Worm (Caenorhabditis elegans) whole organism, L1 larva: Measurements from ENCODE around the gene rbm-26.

ENCODE experiments used
- F16B12.6 ChIP-seq: fragments of 150-350 bp; optimal IDR thresholded peaks from 2 replicates; lab custom pipeline; 2014; ENCODE audit warnings: missing biosample characterization, missing genetic modification characterization
- Y116A8C.19 ChIP-seq: sonication (generic microtip); optimal IDR thresholded peaks from 2 replicates; lab custom pipeline; 2016; ENCODE audit warnings: missing compliant biosample characterization, missing genetic modification characterization, borderline replicate concordance
- alr-1 ChIP-seq: fragments of 200-800 bp; sonication (Bioruptor generic); optimal IDR thresholded peaks from 2 replicates; lab custom pipeline; 2018; ENCODE audit warnings: borderline replicate concordance, mild to moderate bottlenecking, missing genetic modification characterization, missing compliant biosample characterization
- blmp-1 ChIP-seq: fragments of 150-350 bp; optimal IDR thresholded peaks from 2 replicates; lab custom pipeline; 2014; ENCODE audit warnings: missing biosample characterization, missing genetic modification characterization
- ceh-8 ChIP-seq: fragments of 200-800 bp; sonication (Bioruptor generic); optimal IDR thresholded peaks from 2 replicates; lab custom pipeline; 2018; ENCODE audit warnings: mild to moderate bottlenecking, missing genetic modification characterization, moderate library complexity, missing compliant biosample characterization
- ceh-88 ChIP-seq: fragments of 200-800 bp; sonication (Bioruptor generic); IDR thresholded peaks from 2 replicates; pipeline ENCODE4 v1.3.6; 2022; ENCODE audit warnings: missing genetic modification characterization, missing compliant biosample characterization
- ceh-90 ChIP-seq: sonication (generic microtip); optimal IDR thresholded peaks from 2 replicates; lab custom pipeline; 2016; ENCODE audit warnings: missing genetic modification characterization, missing compliant biosample characterization
- ces-1 ChIP-seq: fragments of 150-350 bp; optimal IDR thresholded peaks from 2 replicates; lab custom pipeline; 2014; ENCODE audit warnings: missing biosample characterization, missing genetic modification reagents, missing genetic modification characterization
- dsc-1 ChIP-seq: sonication (generic microtip); optimal IDR thresholded peaks from 2 replicates; lab custom pipeline; 2016; ENCODE audit warnings: mild to moderate bottlenecking, missing genetic modification characterization, missing compliant biosample characterization
- efl-1 ChIP-seq, 4 experiments: fragments of 150-350 bp; optimal IDR thresholded peaks in 3 of 4; peaks in 1 of 4; 1 replicate in 1 of 4; 2 replicates in 3 of 4; lab custom pipeline; 2014; ENCODE audit warnings: missing biosample characterization in 2 of 4, missing genetic modification characterization in 2 of 4, missing genetic modification reagents in 2 of 4
- egl-13 ChIP-seq: sonication (generic microtip); optimal IDR thresholded peaks from 2 replicates; lab custom pipeline; 2016; ENCODE audit warnings: missing genotype, missing genetic modification reagents, missing genetic modification characterization, missing compliant biosample characterization
- elt-3 ChIP-seq, 6 experiments: fragments of 150-350 bp in 1 of 6; sonication (generic microtip); optimal IDR thresholded peaks; 2 replicates each; lab custom pipeline; 2017 to 2018; ENCODE audit warnings: missing biosample characterization in 6 of 6, missing genetic modification characterization in 6 of 6, inconsistent platforms in 1 of 6
- fkh-8 ChIP-seq: sonication (generic microtip); optimal IDR thresholded peaks from 2 replicates; lab custom pipeline; 2016; ENCODE audit warnings: mild to moderate bottlenecking, missing genetic modification characterization, missing compliant biosample characterization
- grh-1 ChIP-seq: fragments of 200-800 bp; sonication (Bioruptor generic); IDR thresholded peaks from 2 replicates; pipeline ENCODE4 v1.3.6; 2022; ENCODE audit warnings: missing genetic modification reagents, missing genetic modification characterization, missing compliant biosample characterization
- lin-14 ChIP-seq: fragments of 200-800 bp; sonication (Bioruptor generic); optimal IDR thresholded peaks from 2 replicates; lab custom pipeline; 2018; ENCODE audit warnings: mild to moderate bottlenecking, missing genetic modification characterization, moderate library complexity, missing compliant biosample characterization
- lin-15B ChIP-seq: fragments of 150-350 bp; sonication (generic microtip); optimal IDR thresholded peaks from 3 replicates; lab custom pipeline; 2014; ENCODE audit warnings: missing biosample characterization, missing genetic modification characterization
- lin-35 ChIP-seq, 2 experiments: fragments of 150-350 bp; optimal IDR thresholded peaks; 2 replicates each; lab custom pipeline; 2014; ENCODE audit warnings: missing biosample characterization in 2 of 2, missing genetic modification characterization in 2 of 2, missing genetic modification reagents in 2 of 2
- lin-39 ChIP-seq: fragments of 150-350 bp; optimal IDR thresholded peaks from 2 replicates; lab custom pipeline; 2014; ENCODE audit warnings: missing biosample characterization, missing genetic modification reagents, missing genetic modification characterization
- mab-9 ChIP-seq: fragments of 200-800 bp; sonication (Bioruptor generic); IDR thresholded peaks from 2 replicates; pipeline ENCODE4 v1.3.6; 2022; ENCODE audit warnings: missing genetic modification reagents, missing genetic modification characterization, missing compliant biosample characterization
- mep-1 ChIP-seq: fragments of 150-350 bp; optimal IDR thresholded peaks from 2 replicates; lab custom pipeline; 2014; ENCODE audit warnings: missing biosample characterization, missing genetic modification characterization
- nhr-12 ChIP-seq: sonication (generic microtip); optimal IDR thresholded peaks from 2 replicates; lab custom pipeline; 2017; ENCODE audit warnings: missing biosample characterization, missing genetic modification characterization
- nhr-20 ChIP-seq: sonication (generic microtip); optimal IDR thresholded peaks from 2 replicates; lab custom pipeline; 2016; ENCODE audit warnings: mild to moderate bottlenecking, missing genetic modification characterization, missing compliant biosample characterization
- nhr-237 ChIP-seq: fragments of 150-350 bp; optimal IDR thresholded peaks from 2 replicates; lab custom pipeline; 2014; ENCODE audit warnings: missing biosample characterization, missing genetic modification characterization
- nhr-28 ChIP-seq: fragments of 150-350 bp; optimal IDR thresholded peaks from 2 replicates; lab custom pipeline; 2014; ENCODE audit warnings: missing biosample characterization, missing genetic modification characterization
- nhr-71 ChIP-seq: sonication (generic microtip); optimal IDR thresholded peaks from 2 replicates; lab custom pipeline; 2016; ENCODE audit warnings: mild to moderate bottlenecking, missing genetic modification characterization, moderate library complexity, missing compliant biosample characterization
- nhr-76 ChIP-seq: sonication (generic microtip); optimal IDR thresholded peaks from 2 replicates; lab custom pipeline; 2017; ENCODE audit warnings: missing biosample characterization, missing genetic modification characterization
- nhr-84 ChIP-seq: sonication (generic microtip); optimal IDR thresholded peaks from 2 replicates; lab custom pipeline; 2017; ENCODE audit warnings: missing biosample characterization, missing genetic modification characterization
- nhr-85 ChIP-seq: sonication (generic microtip); peaks from one replicate; lab custom pipeline; 2016; ENCODE audit warnings: missing genetic modification characterization, inconsistent platforms, missing compliant biosample characterization
- pag-3 ChIP-seq: sonication (generic microtip); optimal IDR thresholded peaks from 2 replicates; lab custom pipeline; 2017; ENCODE audit warnings: missing genetic modification characterization, mild to moderate bottlenecking, missing compliant biosample characterization, antibody characterized with exemption, borderline replicate concordance; ENCODE audit not compliant: insufficient read depth
- pax-3 ChIP-seq: fragments of 200-800 bp; sonication (Bioruptor generic); optimal IDR thresholded peaks from 2 replicates; lab custom pipeline; 2018; ENCODE audit warnings: mild to moderate bottlenecking, missing genetic modification characterization, moderate library complexity, missing compliant biosample characterization
- pqm-1 ChIP-seq: sonication (generic microtip); optimal IDR thresholded peaks from 3 replicates; lab custom pipeline; 2017; ENCODE audit warnings: missing biosample characterization, missing genetic modification characterization
- rnt-1 ChIP-seq: sonication (generic microtip); optimal IDR thresholded peaks from 2 replicates; lab custom pipeline; 2016; ENCODE audit warnings: mild to moderate bottlenecking, missing genetic modification characterization, moderate library complexity, missing compliant biosample characterization
- snpc-4 ChIP-seq: fragments of 150-350 bp; optimal IDR thresholded peaks from 2 replicates; lab custom pipeline; 2014; ENCODE audit warnings: missing biosample characterization, missing genetic modification characterization
- snu-23 ChIP-seq: sonication (generic microtip); optimal IDR thresholded peaks from 2 replicates; lab custom pipeline; 2016; ENCODE audit warnings: missing genetic modification characterization, missing compliant biosample characterization
- sox-4 ChIP-seq: sonication (generic microtip); optimal IDR thresholded peaks from 2 replicates; lab custom pipeline; 2016; ENCODE audit warnings: missing genetic modification characterization, missing compliant biosample characterization
- sup-37 ChIP-seq: fragments of 200-800 bp; sonication (Bioruptor generic); optimal IDR thresholded peaks from 2 replicates; lab custom pipeline; 2018; ENCODE audit warnings: mild to moderate bottlenecking, missing genetic modification characterization, missing compliant biosample characterization
- tbx-2 ChIP-seq: sonication (generic microtip); optimal IDR thresholded peaks from 2 replicates; lab custom pipeline; 2016; ENCODE audit warnings: missing genetic modification characterization, missing compliant biosample characterization
- unc-30 ChIP-seq: sonication (generic microtip); optimal IDR thresholded peaks from 2 replicates; lab custom pipeline; 2017; ENCODE audit warnings: missing biosample characterization, missing genetic modification characterization
- vab-15 ChIP-seq: sonication (generic microtip); optimal IDR thresholded peaks from 2 replicates; lab custom pipeline; 2017; ENCODE audit warnings: missing genotype, mild to moderate bottlenecking, missing genetic modification characterization, missing compliant biosample characterization
- ztf-4 ChIP-seq: fragments of 150-350 bp; optimal IDR thresholded peaks from 2 replicates; lab custom pipeline; 2014; ENCODE audit warnings: missing biosample characterization, missing genetic modification characterization

The rbm-26 gene

ce11 chrIII:5711881-5712643 lies 720 bp downstream of the rbm-26 start:
- TF ChIP-seq egl-13 (tag; lab: Kevin White, UChicago) (no peak), lin-15B (no peak), unc-30 (no peak), vab-15 (tag; lab: Kevin White, UChicago) (no peak), nhr-71 (tag; lab: Kevin White, UChicago) (no peak), pax-3 (tag; lab: Kevin White, UChicago) (no peak)

ce11 chrIII:5714230-5714983 lies 3.1 kb downstream of the rbm-26 start, which contains the start of gene arf-1:
Gene arf-1 (plus strand): TSS chrIII:5714886.
- no peak for TF ChIP-seq ceh-90
- TF ChIP-seq pag-3 (tag; lab: Kevin White, UChicago), result no peak
- TF ChIP-seq grh-1 (GFP tag; lab: Robert Waterston, UW), result no peak
- TF ChIP-seq F16B12.6 (tag; lab: Kevin White, UChicago), result no peak
- no peak for TF ChIP-seq mab-9 (GFP tag; lab: Robert Waterston, UW)
- TF ChIP-seq unc-30, result no peak
- no peak for TF ChIP-seq Y116A8C.19 (tag; lab: Kevin White, UChicago)
- no peak for TF ChIP-seq ces-1 (GFP tag; lab: Kevin White, UChicago)
- no peak for TF ChIP-seq snu-23 (GFP tag; lab: Kevin White, UChicago)
- no peak for TF ChIP-seq alr-1 (tag; lab: Kevin White, UChicago)
- no peak for TF ChIP-seq nhr-85 (tag; lab: Kevin White, UChicago)
- no peak for TF ChIP-seq mep-1
- no peak for TF ChIP-seq lin-39 (tag; lab: Kevin White, UChicago)
- no peak for TF ChIP-seq nhr-12
- no peak for TF ChIP-seq dsc-1 (tag; lab: Kevin White, UChicago)
- no peak for TF ChIP-seq nhr-84 (tag; lab: Kevin White, UChicago)
- no peak for TF ChIP-seq tbx-2 (tag; lab: Kevin White, UChicago)
- peak; percentile 1 for TF ChIP-seq lin-14 (GFP tag; lab: Kevin White, UChicago)
- no peak for TF ChIP-seq sup-37
- no peak for TF ChIP-seq nhr-28 (tag; lab: Kevin White, UChicago)
- TF ChIP-seq nhr-20 (tag; lab: Kevin White, UChicago), result no peak
- peak in 1 of 2 experiments; percentile 29 for TF ChIP-seq lin-35 (GFP tag; optimal IDR thresholded peaks at IDR 0.05; lab: Kevin White, UChicago)
- peak in 1 of 6 experiments; percentile 8 for TF ChIP-seq elt-3 (tag; optimal IDR thresholded peaks at IDR 0.05; lab: Kevin White, UChicago)
- no peak for TF ChIP-seq sox-4
- TF ChIP-seq nhr-76 (tag; lab: Kevin White, UChicago), result no peak
- TF ChIP-seq nhr-237 (tag; lab: Kevin White, UChicago), result no peak
- TF ChIP-seq fkh-8, result no peak

ce11 chrIII:5714984-5715454 lies 3.7 kb downstream of the rbm-26 start:
- TF ChIP-seq mep-1 (no peak), ceh-88 (no peak), nhr-85 (tag; lab: Kevin White, UChicago) (peak; percentile 56), blmp-1 (tag; lab: Kevin White, UChicago) (peak; percentile 31), nhr-76 (tag; lab: Kevin White, UChicago) (no peak), snpc-4 (tag; lab: Kevin White, UChicago) (no peak), pqm-1 (tag; lab: Kevin White, UChicago) (no peak), ces-1 (GFP tag; lab: Kevin White, UChicago) (no peak), nhr-28 (tag; lab: Kevin White, UChicago) (no peak), sox-4 (no peak), ztf-4 (tag; lab: Kevin White, UChicago) (no peak), fkh-8 (no peak), ceh-8 (GFP tag; lab: Kevin White, UChicago) (no peak), rnt-1 (tag; lab: Kevin White, UChicago) (no peak), efl-1 (optimal IDR thresholded peaks at IDR 0.05; lab: Kevin White, UChicago) (no peak), efl-1 (GFP tag; optimal IDR thresholded peaks at IDR 0.05 in 1 of 2; lab: Kevin White, UChicago) (peak in 1 of 2 experiments; percentile 78)
